Fruit fly (Drosophila melanogaster) S2 (cell line): Measurements from ENCODE around the gene Gr64d.

Source experiments
- CG8478 ChIP-seq: fragments of >200 bp; optimal IDR thresholded peaks from 2 replicates; lab custom pipeline; 2018
- CTCF ChIP-seq, 2 experiments: fragments of >200 bp; optimal IDR thresholded peaks; 2 replicates each; lab custom pipeline; 2018

- TF ChIP-seq CG8478 (lab: Kevin White, UChicago) = no peak
- no peak for TF ChIP-seq CTCF (optimal IDR thresholded peaks at IDR 0.05; lab: Kevin White, UChicago)
Observed at dm6 chr3L:4056812-4057211, 24.9 kb downstream of the Gr64d start.
